Worm (Caenorhabditis elegans): ENCODE results near the gene C07G1.7.

DNA sequence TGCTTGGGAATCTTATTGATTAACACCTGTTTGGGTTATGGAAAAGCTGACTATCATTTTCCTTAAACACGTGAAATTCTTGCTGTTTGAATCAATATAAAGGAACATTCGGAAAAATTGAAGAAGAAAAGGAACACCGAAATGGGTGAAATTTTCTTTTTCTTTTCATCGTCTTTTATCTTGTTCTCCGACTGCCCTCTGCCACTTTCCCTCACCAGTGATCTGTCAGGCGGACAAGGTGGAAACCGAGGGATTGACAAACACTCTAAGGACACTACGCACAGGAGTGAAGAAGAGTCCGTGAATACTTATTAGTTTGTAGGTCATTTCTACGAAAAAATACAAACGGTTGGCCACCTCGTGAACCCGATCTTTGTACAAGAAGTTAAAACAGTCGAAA, 21.6 kb upstream of the C07G1.7 start:
- TF ChIP-seq him-1 (tag; optimal IDR thresholded peaks at IDR 0.05), result no peak
- TF ChIP-seq dao-5 (tag; optimal IDR thresholded peaks at IDR 0.05), result no peak

All from whole organism, L4/young adult.